Worm (Caenorhabditis elegans): Measurements from ENCODE around the gene F59F3.6.

- TF ChIP-seq nhr-28 (tag; optimal IDR thresholded peaks at IDR 0.05) (no peak), C34B4.2 (tag; optimal IDR thresholded peaks at IDR 0.05) (no peak), tbx-2 (tag; optimal IDR thresholded peaks at IDR 0.05) (no peak), fos-1 (tag; optimal IDR thresholded peaks at IDR 0.05) (no peak), nhr-76 (tag; optimal IDR thresholded peaks at IDR 0.05) (no peak), elt-2 (tag; optimal IDR thresholded peaks at IDR 0.05) (no peak), nhr-84 (tag; optimal IDR thresholded peaks at IDR 0.05) (no peak), ztf-11 (tag; optimal IDR thresholded peaks at IDR 0.05) (no peak), ces-1 (GFP tag; optimal IDR thresholded peaks at IDR 0.05) (no peak), unc-62 (GFP tag; optimal IDR thresholded peaks at IDR 0.05) (no peak), nhr-90 (tag; optimal IDR thresholded peaks at IDR 0.05; ENCODE audit: poor library complexity) (no peak), fkh-10 (GFP tag; optimal IDR thresholded peaks at IDR 0.05) (no peak), xbp-1 (tag; optimal IDR thresholded peaks at IDR 0.05) (no peak), efl-3 (GFP tag; optimal IDR thresholded peaks at IDR 0.05) (no peak)
Observed at ce11 chrX:10976447-10977196, 22.5 kb downstream of the F59F3.6 start.

Measured in whole organism, L1 larva.